Worm (Caenorhabditis elegans): ENCODE measurements around the gene blos-1.

DNA sequence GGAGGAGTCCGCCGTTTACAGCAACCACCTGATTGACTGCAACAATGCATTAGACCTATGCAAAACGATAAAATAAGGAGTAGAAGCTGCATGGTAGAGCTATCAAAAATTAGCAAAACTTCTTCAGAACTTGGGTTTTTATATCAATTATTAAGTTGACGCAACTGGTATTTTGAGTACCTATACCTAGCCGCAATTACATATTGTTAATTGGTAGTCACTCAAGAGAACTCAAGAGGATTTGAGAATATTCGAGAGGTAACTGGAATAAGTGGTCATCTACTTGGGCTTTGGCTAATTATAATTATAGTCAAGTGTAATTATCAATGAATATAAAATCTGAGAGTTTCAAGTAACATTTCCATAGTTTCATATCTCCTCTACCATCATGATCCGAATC lies 10.5 kb downstream of the blos-1 start, which contains the start of the genes T20G5.13 and T20G5.12:
- TF ChIP-seq dmd-4 (tag; optimal IDR thresholded peaks at IDR 0.05; ENCODE audit: borderline replicate concordance) (no peak), nhr-11 (tag; optimal IDR thresholded peaks at IDR 0.05) (no peak), ceh-45 (GFP tag; IDR thresholded peaks at IDR 0.05) (no peak), ets-4 (tag; optimal IDR thresholded peaks at IDR 0.05) (no peak), ceh-34 (tag; optimal IDR thresholded peaks at IDR 0.05) (no peak), elt-4 (tag; optimal IDR thresholded peaks at IDR 0.05) (no peak), ceh-24 (tag; optimal IDR thresholded peaks at IDR 0.05) (no peak), pag-3 (tag; optimal IDR thresholded peaks at IDR 0.05; ENCODE audit: borderline replicate concordance) (no peak)
